Worm (Caenorhabditis elegans) whole organism, young adult: ENCODE data around the gene pqn-63.

Experiments used
- F57C9.4 ChIP-seq: sonication (generic microtip); optimal IDR thresholded peaks from 2 replicates; lab custom pipeline; 2017; ENCODE audit warnings: mild to moderate bottlenecking, missing genetic modification characterization, missing compliant biosample characterization
- Y67H2A.10 ChIP-seq: fragments of 200-800 bp; sonication (Bioruptor generic); conservative IDR thresholded peaks from 2 replicates; pipeline ENCODE4 v1.3.6; 2022; ENCODE audit warnings: missing genetic modification reagents, missing genetic modification characterization, missing compliant biosample characterization
- Y79H2A.3 ChIP-seq: fragments of 200-800 bp; sonication (Bioruptor generic); conservative IDR thresholded peaks from 2 replicates; pipeline ENCODE4 v1.3.6; 2022; ENCODE audit warnings: missing genetic modification reagents, missing genetic modification characterization, missing compliant biosample characterization
- attf-5 ChIP-seq: fragments of 200-800 bp; sonication (Bioruptor generic); optimal IDR thresholded peaks from 2 replicates; lab custom pipeline; 2018; ENCODE audit warnings: mild to moderate bottlenecking, missing genetic modification characterization, missing compliant biosample characterization
- chd-7 ChIP-seq: sonication (generic microtip); optimal IDR thresholded peaks from 2 replicates; lab custom pipeline; 2016; ENCODE audit warnings: mild to moderate bottlenecking, missing genetic modification characterization, moderate library complexity, missing compliant biosample characterization
- ets-4 ChIP-seq: fragments of 200-800 bp; sonication (Bioruptor generic); optimal IDR thresholded peaks from 2 replicates; lab custom pipeline; 2018; ENCODE audit warnings: mild to moderate bottlenecking, missing genetic modification characterization, missing compliant biosample characterization
- hsf-1 ChIP-seq: fragments of 200-800 bp; sonication (Bioruptor generic); IDR thresholded peaks from 2 replicates; pipeline ENCODE4 v1.3.6; 2022; ENCODE audit warnings: missing genetic modification reagents, missing genetic modification characterization, missing compliant biosample characterization
- nhr-80 ChIP-seq: sonication (generic microtip); optimal IDR thresholded peaks from 2 replicates; lab custom pipeline; 2016; ENCODE audit warnings: missing genetic modification characterization, missing compliant biosample characterization
- pha-4 ChIP-seq: fragments of 150-350 bp; sonication (generic microtip); optimal IDR thresholded peaks from 2 replicates; lab custom pipeline; 2014; ENCODE audit warnings: missing biosample characterization, missing genetic modification reagents, missing genetic modification characterization
- sea-2 ChIP-seq: fragments of 200-800 bp; sonication (Bioruptor generic); IDR thresholded peaks from 2 replicates; pipeline ENCODE4 v1.3.6; 2022; ENCODE audit warnings: missing genetic modification characterization, missing compliant biosample characterization
- snpc-1.3 ChIP-seq: sonication (generic microtip); optimal IDR thresholded peaks from 2 replicates; lab custom pipeline; 2017; ENCODE audit warnings: missing genetic modification characterization, mild to moderate bottlenecking, missing compliant biosample characterization, antibody characterized with exemption, moderate library complexity, missing genotype, missing genetic modification reagents; ENCODE audit not compliant: insufficient read depth
- zfh-2 ChIP-seq: fragments of 200-800 bp; sonication (Bioruptor generic); conservative IDR thresholded peaks from 2 replicates; pipeline ENCODE4 v1.3.6; 2022; ENCODE audit warnings: missing genetic modification reagents, missing genetic modification characterization, missing compliant biosample characterization
- ztf-18 ChIP-seq: sonication (generic microtip); optimal IDR thresholded peaks from 2 replicates; lab custom pipeline; 2016; ENCODE audit warnings: missing genotype, mild to moderate bottlenecking, missing genetic modification characterization, missing compliant biosample characterization

- no peak for TF ChIP-seq ets-4
- TF ChIP-seq ztf-18 (tag; lab: Kevin White, UChicago), result no peak
- TF ChIP-seq F57C9.4 (tag; lab: Kevin White, UChicago), result no peak
- no peak for TF ChIP-seq snpc-1.3 (tag; lab: Kevin White, UChicago)
- TF ChIP-seq pha-4 (tag; lab: Kevin White, UChicago), result no peak
- no peak for TF ChIP-seq zfh-2 (GFP tag; lab: Robert Waterston, UW)
- no peak for TF ChIP-seq Y67H2A.10 (GFP tag; lab: Robert Waterston, UW)
- no peak for TF ChIP-seq Y79H2A.3
- TF ChIP-seq sea-2 (GFP tag; lab: Robert Waterston, UW), result no peak
- no peak for TF ChIP-seq nhr-80 (tag; lab: Kevin White, UChicago)
- TF ChIP-seq chd-7 (tag; lab: Kevin White, UChicago), result no peak
- no peak for TF ChIP-seq hsf-1 (GFP tag; lab: Robert Waterston, UW)
- no peak for TF ChIP-seq attf-5 (GFP tag; lab: Kevin White, UChicago)
These were observed 17.5 kb downstream of the pqn-63 start, which contains the start of gene col-147 for ce11 chrV:9633313-9633712.
